Fruit fly (Drosophila melanogaster): ENCODE measurements around the gene if.

Gene if

dm6 chrX:16745942-16746341 lies 37.3 kb downstream of the if start:
- TF ChIP-seq Clk (GFP tag; optimal IDR thresholded peaks at IDR 0.05) = no peak

dm6 chrX:16744345-16744744 lies 38.9 kb downstream of the if start:
- TF ChIP-seq Hr96 (GFP tag; optimal IDR thresholded peaks at IDR 0.05) = no peak
- no peak for TF ChIP-seq pad (GFP tag; optimal IDR thresholded peaks at IDR 0.05)
- no peak for TF ChIP-seq CG14711 (tag; optimal IDR thresholded peaks at IDR 0.05)
- no peak for TF ChIP-seq toe (GFP tag; optimal IDR thresholded peaks at IDR 0.05)
- TF ChIP-seq CG5204 (GFP tag; optimal IDR thresholded peaks at IDR 0.05) = no peak
- TF ChIP-seq ovo (GFP tag; optimal IDR thresholded peaks at IDR 0.05) = no peak
- no peak for TF ChIP-seq CG7045 (GFP tag; optimal IDR thresholded peaks at IDR 0.05)
- TF ChIP-seq cic (GFP tag; optimal IDR thresholded peaks at IDR 0.05) = no peak
- no peak for TF ChIP-seq CG7101 (tag; optimal IDR thresholded peaks at IDR 0.05)
- TF ChIP-seq kay (GFP tag; ENCODE audit: borderline replicate concordance) = no peak
- no peak for TF ChIP-seq tj (GFP tag; optimal IDR thresholded peaks at IDR 0.05)
- no peak for TF ChIP-seq CG33017 (tag; optimal IDR thresholded peaks at IDR 0.05)
- no peak for TF ChIP-seq Crg-1 (GFP tag; optimal IDR thresholded peaks at IDR 0.05)

- TF ChIP-seq toe (GFP tag; optimal IDR thresholded peaks at IDR 0.05) = no peak
- no peak for TF ChIP-seq pad (GFP tag; optimal IDR thresholded peaks at IDR 0.05)
- TF ChIP-seq CG1620 (GFP tag; optimal IDR thresholded peaks at IDR 0.05) = no peak
- no peak for TF ChIP-seq CG11617 (GFP tag; optimal IDR thresholded peaks at IDR 0.05)
- TF ChIP-seq bab1 (GFP tag; optimal IDR thresholded peaks at IDR 0.05) = no peak
- no peak for TF ChIP-seq CG33017 (tag; optimal IDR thresholded peaks at IDR 0.05)
- no peak for TF ChIP-seq kay (GFP tag; ENCODE audit: borderline replicate concordance)
- TF ChIP-seq tj (GFP tag; optimal IDR thresholded peaks at IDR 0.05) = no peak
- TF ChIP-seq CG5204 (GFP tag; optimal IDR thresholded peaks at IDR 0.05) = no peak
- TF ChIP-seq CG12768 (GFP tag; optimal IDR thresholded peaks at IDR 0.05) = no peak
- TF ChIP-seq Clk (GFP tag; optimal IDR thresholded peaks at IDR 0.05) = no peak
- TF ChIP-seq ovo (GFP tag; optimal IDR thresholded peaks at IDR 0.05) = no peak
- TF ChIP-seq cnc (optimal IDR thresholded peaks at IDR 0.05) = no peak
- TF ChIP-seq CG14711 (tag; optimal IDR thresholded peaks at IDR 0.05) = no peak
Observed at dm6 chrX:16742547-16742946, 40.7 kb downstream of the if start, which contains the start of gene Twdlalpha. Gene Twdlalpha, plus strand, starts transcription at chrX:16742847.

- TF ChIP-seq CG12768 (GFP tag; optimal IDR thresholded peaks at IDR 0.05) (no peak), CG7101 (tag; optimal IDR thresholded peaks at IDR 0.05) (no peak), CG7045 (GFP tag; optimal IDR thresholded peaks at IDR 0.05) (no peak), CG5204 (GFP tag; optimal IDR thresholded peaks at IDR 0.05) (no peak), CG33017 (tag; optimal IDR thresholded peaks at IDR 0.05) (no peak), Hr96 (GFP tag; optimal IDR thresholded peaks at IDR 0.05) (no peak), toe (GFP tag; optimal IDR thresholded peaks at IDR 0.05) (no peak), Mnt (GFP tag; optimal IDR thresholded peaks at IDR 0.05) (no peak), Crg-1 (GFP tag; optimal IDR thresholded peaks at IDR 0.05) (no peak), tj (GFP tag; optimal IDR thresholded peaks at IDR 0.05) (no peak), Clk (GFP tag; optimal IDR thresholded peaks at IDR 0.05) (no peak), bab1 (GFP tag; optimal IDR thresholded peaks at IDR 0.05) (no peak), cic (GFP tag; optimal IDR thresholded peaks at IDR 0.05) (no peak), CG11617 (GFP tag; optimal IDR thresholded peaks at IDR 0.05) (no peak), kay (GFP tag; ENCODE audit: borderline replicate concordance) (no peak), CG1620 (GFP tag; optimal IDR thresholded peaks at IDR 0.05) (no peak)
Observed at dm6 chrX:16740606-16741005, 42.6 kb downstream of the if start, which contains the start of gene CG32568. Gene CG32568, plus strand, starts transcription at chrX:16740906.

dm6 chrX:16737878-16738277 lies 45.4 kb downstream of the if start, which contains the start of gene TwdlZ:
Gene TwdlZ, plus strand, starts transcription at chrX:16738178.
- no peak for TF ChIP-seq ovo (GFP tag; optimal IDR thresholded peaks at IDR 0.05)
- no peak for TF ChIP-seq CG12768 (GFP tag; optimal IDR thresholded peaks at IDR 0.05)
- TF ChIP-seq pad (GFP tag; optimal IDR thresholded peaks at IDR 0.05) = no peak
- TF ChIP-seq bab1 (GFP tag; optimal IDR thresholded peaks at IDR 0.05) = no peak
- no peak for TF ChIP-seq CG33017 (tag; optimal IDR thresholded peaks at IDR 0.05)
- TF ChIP-seq CG7045 (GFP tag; optimal IDR thresholded peaks at IDR 0.05) = no peak
- TF ChIP-seq Crg-1 (GFP tag; optimal IDR thresholded peaks at IDR 0.05) = no peak
- TF ChIP-seq CG11617 (GFP tag; optimal IDR thresholded peaks at IDR 0.05) = no peak
- no peak for TF ChIP-seq cnc (optimal IDR thresholded peaks at IDR 0.05)
- TF ChIP-seq tj (GFP tag; optimal IDR thresholded peaks at IDR 0.05) = no peak
- no peak for TF ChIP-seq toe (GFP tag; optimal IDR thresholded peaks at IDR 0.05)
- TF ChIP-seq CG14711 (tag; optimal IDR thresholded peaks at IDR 0.05) = no peak
- TF ChIP-seq CG5204 (GFP tag; optimal IDR thresholded peaks at IDR 0.05) = no peak
- TF ChIP-seq Mnt (GFP tag; optimal IDR thresholded peaks at IDR 0.05) = no peak
- TF ChIP-seq cic (GFP tag; optimal IDR thresholded peaks at IDR 0.05) = no peak
- TF ChIP-seq Hr96 (GFP tag; optimal IDR thresholded peaks at IDR 0.05) = no peak
- no peak for TF ChIP-seq Clk (GFP tag; optimal IDR thresholded peaks at IDR 0.05)
- no peak for TF ChIP-seq CG7101 (tag; optimal IDR thresholded peaks at IDR 0.05)
- no peak for TF ChIP-seq CG1620 (GFP tag; optimal IDR thresholded peaks at IDR 0.05)
- no peak for TF ChIP-seq kay (GFP tag; ENCODE audit: borderline replicate concordance)

dm6 chrX:16736180-16736579 lies 47.1 kb downstream of the if start:
- TF ChIP-seq Hr96 (GFP tag; optimal IDR thresholded peaks at IDR 0.05) = no peak

- TF ChIP-seq CG33017 (tag; optimal IDR thresholded peaks at IDR 0.05) (no peak), CG7101 (tag; optimal IDR thresholded peaks at IDR 0.05) (no peak), bab1 (GFP tag; optimal IDR thresholded peaks at IDR 0.05) (no peak), CG11617 (GFP tag; optimal IDR thresholded peaks at IDR 0.05) (no peak), cnc (optimal IDR thresholded peaks at IDR 0.05) (no peak), cic (GFP tag; optimal IDR thresholded peaks at IDR 0.05) (no peak), Clk (GFP tag; optimal IDR thresholded peaks at IDR 0.05) (no peak), CG1620 (GFP tag; optimal IDR thresholded peaks at IDR 0.05) (no peak), toe (GFP tag; optimal IDR thresholded peaks at IDR 0.05) (no peak), pad (GFP tag; optimal IDR thresholded peaks at IDR 0.05) (no peak), Crg-1 (GFP tag; optimal IDR thresholded peaks at IDR 0.05) (no peak), CG5204 (GFP tag; optimal IDR thresholded peaks at IDR 0.05) (no peak), tj (GFP tag; optimal IDR thresholded peaks at IDR 0.05) (no peak), CG7045 (GFP tag; optimal IDR thresholded peaks at IDR 0.05) (no peak), ovo (GFP tag; optimal IDR thresholded peaks at IDR 0.05) (no peak), Hr96 (GFP tag; optimal IDR thresholded peaks at IDR 0.05) (no peak), Mnt (GFP tag; optimal IDR thresholded peaks at IDR 0.05) (no peak)
Observed at dm6 chrX:16734647-16735046, 48.6 kb downstream of the if start, which contains the start of gene TwdlY. Gene TwdlY, plus strand, starts transcription at chrX:16734947.

Measured in whole organism, adult.